Comparison of ENCODE assay signal across 3 worm cellular contexts in the genomic region with DNA sequence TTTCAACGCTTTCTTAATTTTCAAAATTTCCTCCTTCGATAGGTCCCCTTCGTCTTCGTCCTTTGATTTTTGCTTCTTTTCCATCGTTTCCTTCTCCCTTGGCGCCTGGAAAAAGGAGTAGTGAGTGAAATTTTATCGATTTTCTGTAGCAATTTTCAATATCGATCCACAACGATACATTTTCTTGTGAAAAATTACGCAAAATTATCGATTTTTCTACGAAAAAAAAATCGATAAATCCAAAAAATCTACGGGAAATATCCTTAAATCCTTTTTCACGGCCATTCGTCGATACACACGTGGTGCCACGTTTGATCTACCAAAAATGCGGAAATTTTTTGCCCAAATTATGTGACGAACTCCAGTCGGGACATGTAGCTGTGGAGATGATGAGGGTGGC.
TF ChIP-seq lines count a peak whose summit lies in the region.

No protein-coding gene starts in this region.

TF ChIP-seq in whole organism, L3 larva, 47 proteins besides CTCF, POLR2A, EP300 and RAD21:
- no peak for TF ChIP-seq pqm-1 (tag; optimal IDR thresholded peaks at IDR 0.05; lab: Kevin White, UChicago)
- TF ChIP-seq ceh-28 (tag; optimal IDR thresholded peaks at IDR 0.05; lab: Kevin White, UChicago), result peak; percentile 76
TF ChIP-seq in whole organism, L3 larva: peak in this region for 1.

TF ChIP-seq in whole organism, L4 larva, 104 proteins besides CTCF, POLR2A, EP300 and RAD21:
- TF ChIP-seq ceh-28 (tag; optimal IDR thresholded peaks at IDR 0.05; lab: Kevin White, UChicago), result peak; percentile 67
- TF ChIP-seq ama-1 (optimal IDR thresholded peaks at IDR 0.05; lab: Kevin White, UChicago), result no peak
TF ChIP-seq in whole organism, L4 larva: peak in this region for 1.

TF ChIP-seq in whole organism, midembryonic, 9 proteins besides CTCF, POLR2A, EP300 and RAD21:
- TF ChIP-seq ref-1 (GFP tag; conservative IDR thresholded peaks at IDR 0.05; lab: Robert Waterston, UW) (no peak), T22C8.4 (GFP tag; IDR thresholded peaks at IDR 0.05; lab: Robert Waterston, UW) (peak; percentile 71), ztf-23 (GFP tag; IDR thresholded peaks at IDR 0.05; lab: Robert Waterston, UW) (no peak), tab-1 (GFP tag; IDR thresholded peaks at IDR 0.05; lab: Robert Waterston, UW) (no peak), klf-2 (GFP tag; conservative IDR thresholded peaks at IDR 0.05; lab: Robert Waterston, UW) (no peak)
